Fruit fly (Drosophila melanogaster): ENCODE data around the gene kibra.
A peak's percentile ranks its signal among the peaks of the same experiment; 100 is the strongest.

Gene kibra

dm6 chr3R:14679381-14680111 lies 44.5 kb downstream of the kibra start:
- 0 out of 3 replicates have a peak, but pooled peaks have one; percentile 20 for TF ChIP-seq fd96Ca (GFP tag; IDR thresholded peaks at IDR 0.05)
- TF ChIP-seq CG12605 (GFP tag; IDR thresholded peaks at IDR 0.05): no peak
- no peak for TF ChIP-seq Pif1B (GFP tag; optimal IDR thresholded peaks at IDR 0.05)

dm6 chr3R:14677814-14678213 lies 46.2 kb downstream of the kibra start:
- TF ChIP-seq EcR (GFP tag; optimal IDR thresholded peaks at IDR 0.05): peak; percentile 57
- 0 out of 3 replicates have a peak, but pooled peaks have one; percentile 30 for TF ChIP-seq fd96Ca (GFP tag; IDR thresholded peaks at IDR 0.05)
- TF ChIP-seq CG8159 (tag; optimal IDR thresholded peaks at IDR 0.05): peak; percentile 15
- no peak for TF ChIP-seq CG12605 (GFP tag; IDR thresholded peaks at IDR 0.05)
- no peak for TF ChIP-seq Ets98B (GFP tag; IDR thresholded peaks at IDR 0.05)
- TF ChIP-seq rn (GFP tag; IDR thresholded peaks at IDR 0.05): no peak
- TF ChIP-seq CG14655 (GFP tag; optimal IDR thresholded peaks at IDR 0.05): no peak
- no peak for TF ChIP-seq CG10348 (GFP tag; IDR thresholded peaks at IDR 0.05)
- no peak for TF ChIP-seq Pif1B (GFP tag; optimal IDR thresholded peaks at IDR 0.05)
- no peak for TF ChIP-seq CG32121 (GFP tag; IDR thresholded peaks at IDR 0.05)
- TF ChIP-seq CG9948 (tag; optimal IDR thresholded peaks at IDR 0.05): no peak
- no peak for TF ChIP-seq Snoo (tag; optimal IDR thresholded peaks at IDR 0.05)

- TF ChIP-seq CG8301 (tag; optimal IDR thresholded peaks at IDR 0.05): no peak
- peak; percentile 8 for TF ChIP-seq CG14655 (GFP tag; optimal IDR thresholded peaks at IDR 0.05)
These were observed 47.0 kb downstream of the kibra start for dm6 chr3R:14677065-14677464.

- TF ChIP-seq CG4496 (GFP tag; IDR thresholded peaks at IDR 0.05): peak; percentile 72
- TF ChIP-seq CG8301 (tag; optimal IDR thresholded peaks at IDR 0.05): peak; percentile 42
- no peak for TF ChIP-seq CG13204 (GFP tag; optimal IDR thresholded peaks at IDR 0.05)
- peak; percentile 48 for TF ChIP-seq Ets98B (GFP tag; IDR thresholded peaks at IDR 0.05)
- peak; percentile 65 for TF ChIP-seq CG15710 (tag; optimal IDR thresholded peaks at IDR 0.05)
- peak; percentile 83 for TF ChIP-seq CG32121 (GFP tag; IDR thresholded peaks at IDR 0.05)
- TF ChIP-seq D1 (tag; optimal IDR thresholded peaks at IDR 0.05): no peak
- TF ChIP-seq CG34367 (tag; optimal IDR thresholded peaks at IDR 0.05): peak; percentile 32
- peak; percentile 71 for TF ChIP-seq CG17806 (tag; optimal IDR thresholded peaks at IDR 0.05)
- TF ChIP-seq CG8159 (tag; optimal IDR thresholded peaks at IDR 0.05): peak; percentile 70
- TF ChIP-seq Pif1B (GFP tag; optimal IDR thresholded peaks at IDR 0.05): peak; percentile 35
- no peak for TF ChIP-seq EcR (GFP tag; optimal IDR thresholded peaks at IDR 0.05)
- no peak for TF ChIP-seq CG10348 (GFP tag; IDR thresholded peaks at IDR 0.05)
- TF ChIP-seq Snoo (tag; optimal IDR thresholded peaks at IDR 0.05): peak; percentile 65
- peak; percentile 58 for TF ChIP-seq CG14655 (GFP tag; optimal IDR thresholded peaks at IDR 0.05)
- TF ChIP-seq Pif1A (GFP tag; optimal IDR thresholded peaks at IDR 0.05): peak; percentile 45
- 0 out of 3 replicates have a peak, but pooled peaks have one; percentile 34 for TF ChIP-seq fd96Ca (GFP tag; IDR thresholded peaks at IDR 0.05)
- TF ChIP-seq CG9948 (tag; optimal IDR thresholded peaks at IDR 0.05): peak; percentile 64
- peak; percentile 57; the same call in 1 of the 2 replicates for TF ChIP-seq CG12605 (GFP tag; IDR thresholded peaks at IDR 0.05)
- TF ChIP-seq gl (tag; optimal IDR thresholded peaks at IDR 0.05): peak; percentile 4
- peak; percentile 34; the same call in 1 of the 2 replicates for TF ChIP-seq rn (GFP tag; IDR thresholded peaks at IDR 0.05)
These were observed 49.3 kb downstream of the kibra start for dm6 chr3R:14674762-14675161.

- TF ChIP-seq CG17806 (tag; optimal IDR thresholded peaks at IDR 0.05) (peak; percentile 68), Pif1B (GFP tag; optimal IDR thresholded peaks at IDR 0.05) (peak; percentile 60), CG15710 (tag; optimal IDR thresholded peaks at IDR 0.05) (peak; percentile 66), Pif1A (GFP tag; optimal IDR thresholded peaks at IDR 0.05) (no peak), CG8159 (tag; optimal IDR thresholded peaks at IDR 0.05) (peak; percentile 70), CG13204 (GFP tag; optimal IDR thresholded peaks at IDR 0.05) (no peak), CG10348 (GFP tag; IDR thresholded peaks at IDR 0.05) (no peak), CG9948 (tag; optimal IDR thresholded peaks at IDR 0.05) (peak; percentile 65), fd96Ca (GFP tag; IDR thresholded peaks at IDR 0.05) (peak; percentile 72), EcR (GFP tag; optimal IDR thresholded peaks at IDR 0.05) (no peak), CG34367 (tag; optimal IDR thresholded peaks at IDR 0.05) (peak; percentile 53), CG12605 (GFP tag; IDR thresholded peaks at IDR 0.05) (no peak), CG4496 (GFP tag; IDR thresholded peaks at IDR 0.05) (peak; percentile 60; the same call in 1 of the 3 replicates), gl (tag; optimal IDR thresholded peaks at IDR 0.05) (no peak), Snoo (tag; optimal IDR thresholded peaks at IDR 0.05) (peak; percentile 40), Ets98B (GFP tag; IDR thresholded peaks at IDR 0.05) (no peak), CG8301 (tag; optimal IDR thresholded peaks at IDR 0.05) (no peak)
These were observed 51.1 kb downstream of the kibra start for dm6 chr3R:14672915-14673314.

- TF ChIP-seq CG13204 (GFP tag; optimal IDR thresholded peaks at IDR 0.05): no peak
- no peak for TF ChIP-seq CG8159 (tag; optimal IDR thresholded peaks at IDR 0.05)
- TF ChIP-seq CG12605 (GFP tag; IDR thresholded peaks at IDR 0.05): no peak
- TF ChIP-seq Ets98B (GFP tag; IDR thresholded peaks at IDR 0.05): no peak
- TF ChIP-seq Pif1B (GFP tag; optimal IDR thresholded peaks at IDR 0.05): no peak
- TF ChIP-seq CG34367 (tag; optimal IDR thresholded peaks at IDR 0.05): no peak
- no peak for TF ChIP-seq CG32121 (GFP tag; IDR thresholded peaks at IDR 0.05)
- no peak for TF ChIP-seq CG10348 (GFP tag; IDR thresholded peaks at IDR 0.05)
- no peak for TF ChIP-seq CG14655 (GFP tag; optimal IDR thresholded peaks at IDR 0.05)
- no peak for TF ChIP-seq CG15710 (tag; optimal IDR thresholded peaks at IDR 0.05)
- no peak for TF ChIP-seq Snoo (tag; optimal IDR thresholded peaks at IDR 0.05)
- no peak for TF ChIP-seq EcR (GFP tag; optimal IDR thresholded peaks at IDR 0.05)
- no peak for TF ChIP-seq rn (GFP tag; IDR thresholded peaks at IDR 0.05)
- no peak for TF ChIP-seq fd96Ca (GFP tag; IDR thresholded peaks at IDR 0.05)
- TF ChIP-seq Pif1A (GFP tag; optimal IDR thresholded peaks at IDR 0.05): no peak
These were observed 53.2 kb downstream of the kibra start for dm6 chr3R:14670840-14671239.
